Fruit fly (Drosophila melanogaster): ENCODE measurements around the gene kek5.

The kek5 gene

dm6 chrX:19352830-19353441 lies at the start of gene kek5 (continued):
- TF ChIP-seq pan (optimal IDR thresholded peaks at IDR 0.05), result no peak
- TF ChIP-seq pan (GFP tag; optimal IDR thresholded peaks at IDR 0.05 in 1 of 2, IDR thresholded peaks at IDR 0.05 in 1 of 2), result peak in 1 of 2 experiments; percentile 57
- TF ChIP-seq CG3407 (GFP tag; optimal IDR thresholded peaks at IDR 0.05), result no peak
- TF ChIP-seq Ets97D (GFP tag; optimal IDR thresholded peaks at IDR 0.05), result no peak
- TF ChIP-seq MTF-1 (GFP tag; optimal IDR thresholded peaks at IDR 0.05; ENCODE audit: borderline replicate concordance), result no peak
- TF ChIP-seq CG6689 (GFP tag; IDR thresholded peaks at IDR 0.05), result peak; percentile 41; the same call in 1 of the 2 replicates
- peak; percentile 17 for TF ChIP-seq CG17359 (tag; optimal IDR thresholded peaks at IDR 0.05)
- TF ChIP-seq ind (GFP tag; optimal IDR thresholded peaks at IDR 0.05), result peak; percentile 32
- TF ChIP-seq btn (GFP tag; optimal IDR thresholded peaks at IDR 0.05), result no peak
- no peak for TF ChIP-seq tx (GFP tag; optimal IDR thresholded peaks at IDR 0.05)
- no peak for TF ChIP-seq tin (GFP tag; optimal IDR thresholded peaks at IDR 0.05)
- no peak for TF ChIP-seq Dad (GFP tag; optimal IDR thresholded peaks at IDR 0.05)
- TF ChIP-seq stwl (tag; optimal IDR thresholded peaks at IDR 0.05), result peak; percentile 1
- TF ChIP-seq Max (GFP tag; optimal IDR thresholded peaks at IDR 0.05), result no peak
- 0 out of 2 replicates have a peak, but pooled peaks have one; percentile 33 for TF ChIP-seq CG31441 (GFP tag; IDR thresholded peaks at IDR 0.05)
- peak; percentile 1 for TF ChIP-seq BtbVII (GFP tag; optimal IDR thresholded peaks at IDR 0.05)
- TF ChIP-seq CG14710 (tag; optimal IDR thresholded peaks at IDR 0.05), result peak; percentile 9
- TF ChIP-seq ro (GFP tag; IDR thresholded peaks at IDR 0.05), result no peak
- no peak for TF ChIP-seq tll (GFP tag; optimal IDR thresholded peaks at IDR 0.05)
- TF ChIP-seq repo (GFP tag; optimal IDR thresholded peaks at IDR 0.05), result no peak
- TF ChIP-seq Hand (GFP tag; optimal IDR thresholded peaks at IDR 0.05), result peak; percentile 30
- TF ChIP-seq CG10209 (GFP tag; optimal IDR thresholded peaks at IDR 0.05), result peak; percentile 14
- no peak for TF ChIP-seq CG3847 (GFP tag; IDR thresholded peaks at IDR 0.05)
- no peak for TF ChIP-seq CG14667 (GFP tag; IDR thresholded peaks at IDR 0.05)
- TF ChIP-seq Atf6 (GFP tag; IDR thresholded peaks at IDR 0.05), result 0 out of 2 replicates have a peak, but pooled peaks have one; percentile 32
- no peak for TF ChIP-seq CG6791 (GFP tag; IDR thresholded peaks at IDR 0.05; ENCODE audit: partially characterized antibody)
- peak; percentile 60 for TF ChIP-seq PHDP (tag; optimal IDR thresholded peaks at IDR 0.05)
- TF ChIP-seq org-1 (GFP tag; optimal IDR thresholded peaks at IDR 0.05), result peak; percentile 8
- TF ChIP-seq ham (GFP tag; IDR thresholded peaks at IDR 0.05), result no peak
- no peak for TF ChIP-seq CG7928 (GFP tag; optimal IDR thresholded peaks at IDR 0.05)
- TF ChIP-seq CG10267 (tag; optimal IDR thresholded peaks at IDR 0.05), result peak; percentile 52
- TF ChIP-seq pnt (GFP tag; optimal IDR thresholded peaks at IDR 0.05), result no peak
- peak; percentile 45 for TF ChIP-seq ATbp (GFP tag; optimal IDR thresholded peaks at IDR 0.05)
- no peak for TF ChIP-seq usp (GFP tag; optimal IDR thresholded peaks at IDR 0.05)
- no peak for TF ChIP-seq CG16815 (GFP tag; optimal IDR thresholded peaks at IDR 0.05)
- TF ChIP-seq HLHmδ (GFP tag; optimal IDR thresholded peaks at IDR 0.05), result peak; percentile 38
- peak; percentile 74; the same call in 2 of the 3 replicates for TF ChIP-seq z (GFP tag; IDR thresholded peaks at IDR 0.05)
- TF ChIP-seq sna (GFP tag; IDR thresholded peaks at IDR 0.05; ENCODE audit: partially characterized antibody), result no peak; the same call in 1 of the 2 replicates
- TF ChIP-seq CG6683 (GFP tag; optimal IDR thresholded peaks at IDR 0.05), result no peak
- no peak for TF ChIP-seq Scr (GFP tag; IDR thresholded peaks at IDR 0.05; ENCODE audit: partially characterized antibody)
- peak; percentile 23 for TF ChIP-seq CG7271 (tag; optimal IDR thresholded peaks at IDR 0.05)
- no peak for TF ChIP-seq her (GFP tag; optimal IDR thresholded peaks at IDR 0.05)
- TF ChIP-seq pros (GFP tag; optimal IDR thresholded peaks at IDR 0.05), result no peak
- TF ChIP-seq Elba2 (GFP tag; optimal IDR thresholded peaks at IDR 0.05), result no peak
- peak; percentile 63 for TF ChIP-seq vvl (GFP tag; IDR thresholded peaks at IDR 0.05)
- peak; percentile 68; the same call in 1 of the 3 replicates for TF ChIP-seq Opbp (GFP tag; IDR thresholded peaks at IDR 0.05; ENCODE audit: partially characterized antibody)
- TF ChIP-seq nom (GFP tag; optimal IDR thresholded peaks at IDR 0.05), result no peak

All from whole organism, embryonic.